Fruit fly (Drosophila melanogaster) whole organism, embryonic: ENCODE data around the gene CG8349.

Source experiments
- CG10274 ChIP-seq: fragments of 200-800 bp; sonication (Bioruptor generic); optimal IDR thresholded peaks from 3 replicates; lab custom pipeline; 2017; ENCODE audit warnings: missing biosample characterization, mild to moderate bottlenecking, missing genetic modification characterization
- CG30431 ChIP-seq: fragments of 200-800 bp; sonication (Bioruptor generic); optimal IDR thresholded peaks from 2 replicates; lab custom pipeline; 2017; ENCODE audit warnings: missing biosample characterization, missing genetic modification characterization
- CG3065 ChIP-seq: fragments of 200-800 bp; sonication (Bioruptor generic); optimal IDR thresholded peaks from 2 replicates; lab custom pipeline; 2016; ENCODE audit warnings: missing biosample characterization, missing genetic modification characterization
- Med ChIP-seq: fragments of 200-800 bp; sonication (Bioruptor generic); peaks from one replicate; lab custom pipeline; 2016; ENCODE audit warnings: missing biosample characterization, missing genetic modification characterization, mild to moderate bottlenecking, inconsistent platforms, moderate library complexity
- ap ChIP-seq: fragments of 200-800 bp; sonication (Bioruptor generic); IDR thresholded peaks from 2 replicates; pipeline ENCODE4 v1.3.6; 2022; ENCODE audit warnings: missing biosample characterization, missing genetic modification characterization
- ems ChIP-seq: fragments of 200-800 bp; sonication (Bioruptor generic); optimal IDR thresholded peaks from 3 replicates; lab custom pipeline; 2016; ENCODE audit warnings: missing biosample characterization, missing genetic modification characterization
- wek ChIP-seq: fragments of 200-800 bp; sonication (Bioruptor generic); optimal IDR thresholded peaks from 3 replicates; lab custom pipeline; 2018; ENCODE audit warnings: missing biosample characterization, mild to moderate bottlenecking, missing genetic modification characterization, moderate library complexity

DNA sequence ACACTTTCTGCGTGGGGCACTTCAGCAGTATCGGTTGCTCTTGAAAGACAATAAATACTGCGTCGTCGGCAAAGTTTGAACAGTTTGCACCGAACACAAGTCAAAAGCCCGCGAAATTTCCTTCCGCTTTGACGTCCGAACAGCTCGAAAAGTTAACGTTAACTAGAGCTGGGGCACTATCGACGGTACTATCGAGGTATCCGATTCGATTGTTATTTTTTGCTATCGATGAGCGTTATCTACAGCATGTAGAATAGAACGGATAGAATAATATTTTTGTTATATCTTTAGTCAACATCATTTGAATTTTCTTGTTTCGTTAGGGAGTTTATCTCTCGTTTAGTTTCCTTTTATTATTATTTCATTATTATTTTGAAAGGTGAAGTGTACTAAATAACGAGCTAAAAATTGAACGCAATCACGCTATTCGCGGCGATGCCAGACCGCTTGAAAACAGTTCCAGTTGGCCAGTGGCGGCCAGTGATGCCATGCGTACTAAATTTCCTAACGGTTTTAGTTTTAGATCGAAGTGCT is 24.1 kb downstream of the CG8349 start, which contains the start of gene Pvr:
- TF ChIP-seq CG10274 (GFP tag; lab: Kevin White, UChicago): no peak
- TF ChIP-seq ap (GFP tag; lab: Robert Waterston, UW): no peak
- no peak for TF ChIP-seq CG3065 (GFP tag; lab: Kevin White, UChicago)
- peak; percentile 32 for TF ChIP-seq ems (GFP tag; lab: Kevin White, UChicago)
- peak; percentile 86 for TF ChIP-seq Med (GFP tag; lab: Kevin White, UChicago)
- no peak for TF ChIP-seq wek (GFP tag; lab: Kevin White, UChicago)
- no peak for TF ChIP-seq CG30431 (GFP tag; lab: Kevin White, UChicago)
